Fruit fly (Drosophila melanogaster) S2 (cell line): ENCODE data around the gene CG42660.

Experiments
- CG8478 ChIP-seq: fragments of >200 bp; optimal IDR thresholded peaks from 2 replicates; lab custom pipeline; 2018
- CTCF ChIP-seq, 2 experiments: fragments of >200 bp; optimal IDR thresholded peaks; 2 replicates each; lab custom pipeline; 2018

DNA sequence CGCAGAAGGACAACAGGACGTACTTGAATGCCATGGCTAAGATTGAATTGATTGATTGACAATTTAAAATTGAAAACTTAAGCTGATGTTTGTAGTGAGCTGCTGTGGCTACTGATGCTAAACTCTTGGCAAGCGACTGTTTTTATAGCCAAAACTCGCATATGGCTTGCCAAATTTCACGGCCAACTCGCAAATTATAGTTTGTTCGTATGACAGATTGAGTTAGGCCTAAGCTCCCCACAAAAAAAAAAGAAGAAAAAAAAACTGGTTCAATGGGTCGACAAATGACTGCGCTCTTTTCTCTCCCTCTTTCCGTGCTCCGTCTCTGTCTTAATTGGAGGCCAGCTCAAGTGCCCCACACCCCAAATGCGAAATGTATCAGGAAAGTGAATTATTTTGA is 4.9 kb downstream of the CG42660 start, which contains the start of gene CG8543:
- TF ChIP-seq CG8478 (lab: Kevin White, UChicago) (no peak), CTCF (optimal IDR thresholded peaks at IDR 0.05; lab: Kevin White, UChicago) (no peak)
